Worm (Caenorhabditis elegans) whole organism, L4 larva: Measurements from ENCODE around the gene T04C9.3.

Experiments
- F10B5.3 ChIP-seq: sonication (generic microtip); optimal IDR thresholded peaks from 2 replicates; lab custom pipeline; 2016; ENCODE audit warnings: mild to moderate bottlenecking, missing genetic modification characterization, missing compliant biosample characterization
- Y105C5A.15 ChIP-seq: fragments of 200-800 bp; sonication (Bioruptor generic); IDR thresholded peaks from 2 replicates; pipeline ENCODE4 v1.3.6; 2022; ENCODE audit warnings: missing genetic modification characterization, missing compliant biosample characterization
- Y5F2A.4 ChIP-seq: fragments of 200-800 bp; sonication (Bioruptor generic); optimal IDR thresholded peaks from 2 replicates; lab custom pipeline; 2018; ENCODE audit warnings: mild to moderate bottlenecking, missing genetic modification characterization, missing compliant biosample characterization
- Y75B8A.6 ChIP-seq: fragments of 200-800 bp; sonication (Bioruptor generic); IDR thresholded peaks from 2 replicates; pipeline ENCODE4 v1.3.6; 2022; ENCODE audit warnings: missing genetic modification reagents, missing genetic modification characterization, missing compliant biosample characterization
- ZK546.5 ChIP-seq, 2 experiments: sonication (generic microtip); optimal IDR thresholded peaks; 2 replicates each; lab custom pipeline; 2017; ENCODE audit warnings: missing biosample characterization in 2 of 2, missing genetic modification characterization in 2 of 2
- aha-1 ChIP-seq: fragments of 150-350 bp; peaks from one replicate; lab custom pipeline; 2014; ENCODE audit warnings: missing biosample characterization, missing genetic modification characterization
- aly-2 ChIP-seq: sonication (generic microtip); optimal IDR thresholded peaks from 2 replicates; lab custom pipeline; 2018; ENCODE audit warnings: missing biosample characterization, missing genetic modification characterization
- ama-1 ChIP-seq: fragments of 150-350 bp; optimal IDR thresholded peaks from 2 replicates; lab custom pipeline; 2014; ENCODE audit warnings: inconsistent platforms, mixed read lengths
- arid-1 ChIP-seq: fragments of 200-800 bp; sonication (Bioruptor generic); conservative IDR thresholded peaks from 2 replicates; pipeline ENCODE4 v1.3.6; 2022; ENCODE audit warnings: missing genetic modification reagents, missing genetic modification characterization, missing compliant biosample characterization
- ceh-28 ChIP-seq: fragments of 150-350 bp; optimal IDR thresholded peaks from 2 replicates; lab custom pipeline; 2014; ENCODE audit warnings: missing biosample characterization, missing genetic modification reagents, missing genetic modification characterization
- ceh-44 ChIP-seq: fragments of 200-800 bp; sonication (Bioruptor generic); IDR thresholded peaks from 2 replicates; pipeline ENCODE4 v1.3.6; 2022; ENCODE audit warnings: missing genetic modification reagents, missing genetic modification characterization, missing compliant biosample characterization
- daf-16 ChIP-seq, 3 experiments: sonication (generic microtip); optimal IDR thresholded peaks; 2 replicates each; lab custom pipeline; 2016 to 2017; ENCODE audit warnings: missing genetic modification characterization in 3 of 3, missing genetic modification reagents in 3 of 3, mild to moderate bottlenecking in 2 of 3, missing compliant biosample characterization in 2 of 3, missing biosample characterization in 1 of 3, moderate library complexity in 1 of 3
- dpl-1 ChIP-seq: fragments of 150-350 bp; optimal IDR thresholded peaks from 2 replicates; lab custom pipeline; 2014; ENCODE audit warnings: missing biosample characterization, missing genetic modification reagents, missing genetic modification characterization
- dve-1 ChIP-seq: sonication (generic microtip); optimal IDR thresholded peaks from 2 replicates; lab custom pipeline; 2017; ENCODE audit warnings: antibody characterized with exemption, mild to moderate bottlenecking, missing genetic modification characterization, missing compliant biosample characterization; ENCODE audit not compliant: insufficient read depth
- fos-1 ChIP-seq: fragments of 150-350 bp; optimal IDR thresholded peaks from 2 replicates; lab custom pipeline; 2014; ENCODE audit warnings: missing biosample characterization, missing genetic modification characterization
- hlh-11 ChIP-seq: fragments of 200-800 bp; sonication (Bioruptor generic); optimal IDR thresholded peaks from 2 replicates; lab custom pipeline; 2018; ENCODE audit warnings: mild to moderate bottlenecking, missing genetic modification characterization, missing compliant biosample characterization
- hlh-30 ChIP-seq: sonication (generic microtip); optimal IDR thresholded peaks from 2 replicates; lab custom pipeline; 2017; ENCODE audit warnings: antibody characterized with exemption, mild to moderate bottlenecking, missing genetic modification characterization, missing compliant biosample characterization; ENCODE audit not compliant: insufficient read depth
- lin-15B ChIP-seq: fragments of 150-350 bp; sonication (generic microtip); optimal IDR thresholded peaks from 3 replicates; lab custom pipeline; 2014; ENCODE audit warnings: missing biosample characterization, missing genetic modification characterization
- mdt-29 ChIP-seq: fragments of 200-800 bp; sonication (Bioruptor generic); IDR thresholded peaks from 2 replicates; pipeline ENCODE4 v1.3.6; 2022; ENCODE audit warnings: missing genetic modification reagents, missing genetic modification characterization, missing compliant biosample characterization
- mes-2 ChIP-seq: sonication (generic microtip); optimal IDR thresholded peaks from 2 replicates; lab custom pipeline; 2016; ENCODE audit warnings: missing genotype, mild to moderate bottlenecking, missing genetic modification characterization, missing compliant biosample characterization; ENCODE audit not compliant: poor library complexity, severe bottlenecking
- mxl-3 ChIP-seq: fragments of 200-800 bp; sonication (Bioruptor generic); optimal IDR thresholded peaks from 2 replicates; lab custom pipeline; 2018; ENCODE audit warnings: mild to moderate bottlenecking, missing genetic modification characterization, missing compliant biosample characterization
- nhr-10 ChIP-seq: fragments of 150-350 bp; optimal IDR thresholded peaks from 2 replicates; lab custom pipeline; 2014; ENCODE audit warnings: missing biosample characterization, missing genetic modification characterization
- nhr-111 ChIP-seq: fragments of 200-800 bp; sonication (Bioruptor generic); optimal IDR thresholded peaks from 2 replicates; lab custom pipeline; 2018; ENCODE audit warnings: mild to moderate bottlenecking, missing genetic modification characterization, missing compliant biosample characterization
- nhr-28 ChIP-seq: fragments of 150-350 bp; optimal IDR thresholded peaks from 2 replicates; lab custom pipeline; 2014; ENCODE audit warnings: missing biosample characterization, missing genetic modification characterization
- nhr-6 ChIP-seq: fragments of 150-350 bp; optimal IDR thresholded peaks from 2 replicates; lab custom pipeline; 2014; ENCODE audit warnings: missing biosample characterization, missing genetic modification characterization
- php-3 ChIP-seq: fragments of 200-800 bp; sonication (Bioruptor generic); IDR thresholded peaks from 2 replicates; pipeline ENCODE4 v1.3.6; 2022; ENCODE audit warnings: missing genetic modification reagents, missing genetic modification characterization, missing compliant biosample characterization
- sdz-12 ChIP-seq: fragments of 200-800 bp; sonication (Bioruptor generic); optimal IDR thresholded peaks from 2 replicates; lab custom pipeline; 2018; ENCODE audit warnings: mild to moderate bottlenecking, missing genetic modification characterization, missing compliant biosample characterization
- spr-1 ChIP-seq: sonication (generic microtip); optimal IDR thresholded peaks from 2 replicates; lab custom pipeline; 2016; ENCODE audit warnings: mild to moderate bottlenecking, missing genetic modification characterization, missing compliant biosample characterization
- spr-3 ChIP-seq: fragments of 200-800 bp; sonication (Bioruptor generic); optimal IDR thresholded peaks from 2 replicates; lab custom pipeline; 2018; ENCODE audit warnings: mild to moderate bottlenecking, missing genetic modification characterization, missing compliant biosample characterization
- unc-62 ChIP-seq, 3 experiments: fragments of 150-350 bp in 1 of 3; sonication (generic microtip); optimal IDR thresholded peaks in 2 of 3; peaks in 1 of 3; 1 replicate in 1 of 3; 2 replicates in 2 of 3; lab custom pipeline; 2014 to 2017; ENCODE audit warnings: missing biosample characterization in 3 of 3, missing genetic modification characterization in 3 of 3, missing genetic modification reagents in 3 of 3, missing genotype in 1 of 3
- zag-1 ChIP-seq: fragments of 150-350 bp; optimal IDR thresholded peaks from 2 replicates; lab custom pipeline; 2014; ENCODE audit warnings: missing biosample characterization, missing genetic modification characterization
- zip-11 ChIP-seq: fragments of 200-800 bp; sonication (Bioruptor generic); IDR thresholded peaks from 2 replicates; pipeline ENCODE4 v1.3.6; 2022; ENCODE audit warnings: missing genetic modification characterization, missing compliant biosample characterization
- ztf-7 ChIP-seq: fragments of 150-350 bp; optimal IDR thresholded peaks from 2 replicates; lab custom pipeline; 2014; ENCODE audit warnings: missing biosample characterization, missing genetic modification characterization

Gene T04C9.3

ce11 chrIII:5967640-5968039, 17.8 kb upstream of the T04C9.3 start:
- TF ChIP-seq php-3 (GFP tag; lab: Robert Waterston, UW) (no peak), ama-1 (lab: Kevin White, UChicago) (no peak), zag-1 (tag; lab: Kevin White, UChicago) (no peak), aha-1 (tag; lab: Kevin White, UChicago) (no peak), spr-1 (tag; lab: Kevin White, UChicago) (no peak), fos-1 (tag; lab: Kevin White, UChicago) (no peak), nhr-111 (GFP tag; lab: Kevin White, UChicago) (no peak), spr-3 (GFP tag; lab: Kevin White, UChicago) (no peak), zip-11 (GFP tag; lab: Robert Waterston, UW) (no peak), sdz-12 (GFP tag; lab: Kevin White, UChicago) (no peak), mes-2 (tag; lab: Kevin White, UChicago) (no peak), lin-15B (no peak), Y5F2A.4 (no peak), mxl-3 (GFP tag; lab: Kevin White, UChicago) (no peak), hlh-30 (no peak), ceh-44 (GFP tag; lab: Robert Waterston, UW) (no peak), unc-62 (GFP tag; optimal IDR thresholded peaks at IDR 0.05 in 1 of 2; lab: Kevin White, UChicago) (no peak), unc-62 (tag; optimal IDR thresholded peaks at IDR 0.05; lab: Kevin White, UChicago) (no peak), ceh-28 (no peak)

DNA sequence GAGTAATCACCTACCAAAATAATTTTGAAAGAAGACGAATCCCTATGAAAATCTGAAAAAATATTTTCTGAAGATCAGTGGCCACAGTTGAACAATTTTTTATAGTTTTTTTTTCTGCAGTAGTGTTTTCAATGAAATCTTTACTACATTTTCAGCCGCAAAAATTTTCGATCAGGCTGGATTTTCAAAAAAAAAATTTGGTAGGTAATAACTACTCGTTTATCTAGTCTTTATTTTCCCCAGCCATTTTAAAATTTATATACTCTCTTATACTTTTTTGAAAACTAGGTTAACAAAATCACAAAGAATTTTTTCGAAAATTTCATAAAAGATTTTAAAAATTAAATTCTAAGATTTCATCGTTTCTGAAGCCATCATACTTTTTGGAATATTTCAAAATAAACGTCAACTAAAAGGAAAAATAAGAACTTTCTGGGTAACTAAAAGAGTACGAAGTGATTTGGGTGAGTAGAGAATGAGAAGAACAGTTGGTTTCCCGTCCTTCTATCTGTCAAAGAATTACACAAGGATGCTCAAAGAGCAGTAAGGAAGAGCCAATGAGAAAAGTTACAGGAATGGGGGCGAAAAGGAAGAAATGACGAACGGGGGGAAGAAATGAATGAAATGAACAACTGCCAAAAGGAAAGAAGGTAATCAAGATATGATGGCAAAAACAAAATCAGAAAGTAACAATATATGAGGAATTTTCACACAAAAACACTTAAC, 10.3 kb upstream of the T04C9.3 start, which contains the start of gene mlp-1:
Gene mlp-1, minus strand, starts transcription at position 51 of the 726 bp plus-strand sequence.
- TF ChIP-seq ZK546.5 (tag; optimal IDR thresholded peaks at IDR 0.05; lab: Kevin White, UChicago): no peak
- TF ChIP-seq arid-1 (GFP tag; lab: Robert Waterston, UW): no peak
- TF ChIP-seq hlh-11 (tag; lab: Kevin White, UChicago): no peak
- TF ChIP-seq mxl-3 (GFP tag; lab: Kevin White, UChicago): no peak
- TF ChIP-seq Y75B8A.6 (GFP tag; lab: Robert Waterston, UW): no peak

- TF ChIP-seq Y105C5A.15 (GFP tag; lab: Robert Waterston, UW) (no peak), ztf-7 (tag; lab: Kevin White, UChicago) (no peak), F10B5.3 (tag; lab: Kevin White, UChicago) (no peak), mdt-29 (GFP tag; lab: Robert Waterston, UW) (no peak), ceh-44 (GFP tag; lab: Robert Waterston, UW) (no peak), dpl-1 (GFP tag; lab: Kevin White, UChicago) (no peak)
Observed at ce11 chrIII:5976021-5976420, 9.4 kb upstream of the T04C9.3 start.

- no peak for TF ChIP-seq aly-2 (tag; lab: Kevin White, UChicago)
- peak in 1 of 2 experiments; percentile 58 for TF ChIP-seq unc-62 (GFP tag; optimal IDR thresholded peaks at IDR 0.05 in 1 of 2; lab: Kevin White, UChicago)
- no peak for TF ChIP-seq unc-62 (tag; optimal IDR thresholded peaks at IDR 0.05; lab: Kevin White, UChicago)
- TF ChIP-seq nhr-28 (tag; lab: Kevin White, UChicago): peak; percentile 12
- no peak for TF ChIP-seq nhr-10 (tag; lab: Kevin White, UChicago)
- TF ChIP-seq nhr-6 (tag; lab: Kevin White, UChicago): peak; percentile 37
- TF ChIP-seq hlh-11 (tag; lab: Kevin White, UChicago): peak; percentile 32
- TF ChIP-seq daf-16 (GFP tag; optimal IDR thresholded peaks at IDR 0.05; lab: Kevin White, UChicago): no peak
- peak; percentile 64 for TF ChIP-seq daf-16 (tag; optimal IDR thresholded peaks at IDR 0.05; lab: Kevin White, UChicago)
- TF ChIP-seq mes-2 (tag; lab: Kevin White, UChicago): peak; percentile 36
- TF ChIP-seq php-3 (GFP tag; lab: Robert Waterston, UW): no peak
- TF ChIP-seq dve-1 (tag; lab: Kevin White, UChicago): peak; percentile 55
Observed at ce11 chrIII:5980274-5980918, 5.0 kb upstream of the T04C9.3 start.
